Worm (Caenorhabditis elegans) whole organism, L1 larva: ENCODE measurements around the gene C50E3.12.
A peak's percentile ranks its signal among the peaks of the same experiment; 100 is the strongest.

ENCODE experiments used
- C34B4.2 ChIP-seq: sonication (generic microtip); optimal IDR thresholded peaks from 2 replicates; lab custom pipeline; 2017; ENCODE audit warnings: mild to moderate bottlenecking, missing genetic modification characterization, missing compliant biosample characterization
- F16B12.6 ChIP-seq: fragments of 150-350 bp; optimal IDR thresholded peaks from 2 replicates; lab custom pipeline; 2014; ENCODE audit warnings: missing biosample characterization, missing genetic modification characterization
- aha-1 ChIP-seq: fragments of 150-350 bp; optimal IDR thresholded peaks from 2 replicates; lab custom pipeline; 2014; ENCODE audit warnings: missing biosample characterization, missing genetic modification characterization
- ama-1 ChIP-seq: fragments of 150-350 bp; optimal IDR thresholded peaks from 2 replicates; lab custom pipeline; 2014
- blmp-1 ChIP-seq: fragments of 150-350 bp; optimal IDR thresholded peaks from 2 replicates; lab custom pipeline; 2014; ENCODE audit warnings: missing biosample characterization, missing genetic modification characterization
- ceh-63 ChIP-seq: fragments of 200-800 bp; sonication (Bioruptor generic); optimal IDR thresholded peaks from 2 replicates; lab custom pipeline; 2018; ENCODE audit warnings: mild to moderate bottlenecking, missing genetic modification characterization, missing compliant biosample characterization
- ceh-8 ChIP-seq: fragments of 200-800 bp; sonication (Bioruptor generic); optimal IDR thresholded peaks from 2 replicates; lab custom pipeline; 2018; ENCODE audit warnings: mild to moderate bottlenecking, missing genetic modification characterization, moderate library complexity, missing compliant biosample characterization
- ceh-82 ChIP-seq, 3 experiments: fragments of 150-350 bp in 1 of 3; sonication (generic microtip) in 2 of 3; optimal IDR thresholded peaks; 2 replicates each; lab custom pipeline; 2014 to 2017; ENCODE audit warnings: missing biosample characterization in 3 of 3, missing genetic modification characterization in 3 of 3
- ceh-88 ChIP-seq: fragments of 200-800 bp; sonication (Bioruptor generic); IDR thresholded peaks from 2 replicates; pipeline ENCODE4 v1.3.6; 2022; ENCODE audit warnings: missing genetic modification characterization, missing compliant biosample characterization
- ces-1 ChIP-seq: fragments of 150-350 bp; optimal IDR thresholded peaks from 2 replicates; lab custom pipeline; 2014; ENCODE audit warnings: missing biosample characterization, missing genetic modification reagents, missing genetic modification characterization
- dpl-1 ChIP-seq, 3 experiments: fragments of 150-350 bp in 2 of 3; sonication (generic microtip) in 1 of 3; optimal IDR thresholded peaks; 2 replicates each; lab custom pipeline; 2014 to 2017; ENCODE audit warnings: missing biosample characterization in 3 of 3, missing genetic modification characterization in 3 of 3, missing genetic modification reagents in 3 of 3
- dsc-1 ChIP-seq: sonication (generic microtip); optimal IDR thresholded peaks from 2 replicates; lab custom pipeline; 2016; ENCODE audit warnings: mild to moderate bottlenecking, missing genetic modification characterization, missing compliant biosample characterization
- efl-3 ChIP-seq: fragments of 200-800 bp; sonication (Bioruptor generic); optimal IDR thresholded peaks from 2 replicates; lab custom pipeline; 2018; ENCODE audit warnings: mild to moderate bottlenecking, missing genetic modification characterization, missing compliant biosample characterization
- egl-27 ChIP-seq, 2 experiments: fragments of 150-350 bp in 1 of 2; sonication (generic microtip); optimal IDR thresholded peaks; 3 replicates each; lab custom pipeline; 2017 to 2018; ENCODE audit warnings: missing biosample characterization in 2 of 2, missing genetic modification characterization in 2 of 2, missing genetic modification reagents in 2 of 2
- elt-3 ChIP-seq, 6 experiments: fragments of 150-350 bp in 1 of 6; sonication (generic microtip); optimal IDR thresholded peaks; 2 replicates each; lab custom pipeline; 2017 to 2018; ENCODE audit warnings: missing biosample characterization in 6 of 6, missing genetic modification characterization in 6 of 6, inconsistent platforms in 1 of 6
- fkh-4 ChIP-seq: sonication (generic microtip); optimal IDR thresholded peaks from 2 replicates; lab custom pipeline; 2016; ENCODE audit warnings: missing compliant biosample characterization, missing genetic modification characterization, borderline replicate concordance
- fkh-8 ChIP-seq: sonication (generic microtip); optimal IDR thresholded peaks from 2 replicates; lab custom pipeline; 2016; ENCODE audit warnings: mild to moderate bottlenecking, missing genetic modification characterization, missing compliant biosample characterization
- fos-1 ChIP-seq: fragments of 150-350 bp; optimal IDR thresholded peaks from 2 replicates; lab custom pipeline; 2014; ENCODE audit warnings: missing biosample characterization, missing genetic modification characterization
- hlh-17 ChIP-seq: fragments of 200-800 bp; sonication (Bioruptor generic); optimal IDR thresholded peaks from 2 replicates; lab custom pipeline; 2018; ENCODE audit warnings: missing genetic modification characterization, mild to moderate bottlenecking, missing compliant biosample characterization, moderate library complexity, borderline replicate concordance
- isw-1 ChIP-seq: fragments of 200-800 bp; sonication (Bioruptor generic); IDR thresholded peaks from 2 replicates; pipeline ENCODE4 v1.3.6; 2022; ENCODE audit warnings: missing genetic modification characterization, missing compliant biosample characterization
- jun-1 ChIP-seq: fragments of 150-350 bp; optimal IDR thresholded peaks from 2 replicates; lab custom pipeline; 2014; ENCODE audit warnings: missing biosample characterization, missing genetic modification reagents, missing genetic modification characterization
- lin-13 ChIP-seq: fragments of 150-350 bp; optimal IDR thresholded peaks from 2 replicates; lab custom pipeline; 2014; ENCODE audit warnings: missing biosample characterization, missing genetic modification reagents, missing genetic modification characterization
- lin-14 ChIP-seq: fragments of 200-800 bp; sonication (Bioruptor generic); optimal IDR thresholded peaks from 2 replicates; lab custom pipeline; 2018; ENCODE audit warnings: mild to moderate bottlenecking, missing genetic modification characterization, moderate library complexity, missing compliant biosample characterization
- lin-39 ChIP-seq: fragments of 150-350 bp; optimal IDR thresholded peaks from 2 replicates; lab custom pipeline; 2014; ENCODE audit warnings: missing biosample characterization, missing genetic modification reagents, missing genetic modification characterization
- lsy-2 ChIP-seq, 2 experiments: fragments of 150-350 bp; optimal IDR thresholded peaks; 2 replicates each; lab custom pipeline; 2014; ENCODE audit warnings: missing biosample characterization in 2 of 2, missing genetic modification characterization in 2 of 2
- mdl-1 ChIP-seq, 2 experiments: fragments of 150-350 bp; optimal IDR thresholded peaks; 2 replicates each; lab custom pipeline; 2014 to 2017; ENCODE audit warnings: missing biosample characterization in 2 of 2, missing genetic modification characterization in 2 of 2, inconsistent platforms in 1 of 2
- mef-2 ChIP-seq: fragments of 150-350 bp; optimal IDR thresholded peaks from 2 replicates; lab custom pipeline; 2014; ENCODE audit warnings: missing biosample characterization, missing genetic modification characterization
- nhr-11 ChIP-seq: fragments of 150-350 bp; optimal IDR thresholded peaks from 2 replicates; lab custom pipeline; 2014; ENCODE audit warnings: missing biosample characterization, missing genetic modification characterization
- nhr-12 ChIP-seq: sonication (generic microtip); optimal IDR thresholded peaks from 2 replicates; lab custom pipeline; 2017; ENCODE audit warnings: missing biosample characterization, missing genetic modification characterization
- nhr-20 ChIP-seq: sonication (generic microtip); optimal IDR thresholded peaks from 2 replicates; lab custom pipeline; 2016; ENCODE audit warnings: mild to moderate bottlenecking, missing genetic modification characterization, missing compliant biosample characterization
- nhr-237 ChIP-seq: fragments of 150-350 bp; optimal IDR thresholded peaks from 2 replicates; lab custom pipeline; 2014; ENCODE audit warnings: missing biosample characterization, missing genetic modification characterization
- nhr-47 ChIP-seq: sonication (generic microtip); optimal IDR thresholded peaks from 2 replicates; lab custom pipeline; 2016; ENCODE audit warnings: mild to moderate bottlenecking, missing genetic modification characterization, moderate library complexity, missing compliant biosample characterization
- nhr-77 ChIP-seq: fragments of 150-350 bp; optimal IDR thresholded peaks from 2 replicates; lab custom pipeline; 2014; ENCODE audit warnings: missing biosample characterization, missing genetic modification characterization
- nhr-84 ChIP-seq: sonication (generic microtip); optimal IDR thresholded peaks from 2 replicates; lab custom pipeline; 2017; ENCODE audit warnings: missing biosample characterization, missing genetic modification characterization
- nhr-85 ChIP-seq: sonication (generic microtip); peaks from one replicate; lab custom pipeline; 2016; ENCODE audit warnings: missing genetic modification characterization, inconsistent platforms, missing compliant biosample characterization
- nhr-90 ChIP-seq: sonication (generic microtip); optimal IDR thresholded peaks from 2 replicates; lab custom pipeline; 2016; ENCODE audit warnings: mild to moderate bottlenecking, missing genetic modification characterization, missing compliant biosample characterization; ENCODE audit not compliant: poor library complexity
- pqm-1 ChIP-seq: sonication (generic microtip); optimal IDR thresholded peaks from 3 replicates; lab custom pipeline; 2017; ENCODE audit warnings: missing biosample characterization, missing genetic modification characterization
- rnt-1 ChIP-seq: sonication (generic microtip); optimal IDR thresholded peaks from 2 replicates; lab custom pipeline; 2016; ENCODE audit warnings: mild to moderate bottlenecking, missing genetic modification characterization, moderate library complexity, missing compliant biosample characterization
- skn-1 ChIP-seq: fragments of 150-350 bp; optimal IDR thresholded peaks from 2 replicates; lab custom pipeline; 2014; ENCODE audit warnings: missing biosample characterization, missing genetic modification characterization
- snpc-4 ChIP-seq: fragments of 150-350 bp; optimal IDR thresholded peaks from 2 replicates; lab custom pipeline; 2014; ENCODE audit warnings: missing biosample characterization, missing genetic modification characterization
- sox-4 ChIP-seq: sonication (generic microtip); optimal IDR thresholded peaks from 2 replicates; lab custom pipeline; 2016; ENCODE audit warnings: missing genetic modification characterization, missing compliant biosample characterization
- sptf-1 ChIP-seq: fragments of 150-350 bp; optimal IDR thresholded peaks from 2 replicates; lab custom pipeline; 2014; ENCODE audit warnings: missing biosample characterization, missing genetic modification characterization
- tbx-2 ChIP-seq: sonication (generic microtip); optimal IDR thresholded peaks from 2 replicates; lab custom pipeline; 2016; ENCODE audit warnings: missing genetic modification characterization, missing compliant biosample characterization
- unc-62 ChIP-seq: fragments of 150-350 bp; optimal IDR thresholded peaks from 2 replicates; lab custom pipeline; 2014; ENCODE audit warnings: missing biosample characterization, missing genetic modification reagents, missing genetic modification characterization
- unc-86 ChIP-seq: sonication (generic microtip); optimal IDR thresholded peaks from 2 replicates; lab custom pipeline; 2016; ENCODE audit warnings: missing genetic modification characterization, missing compliant biosample characterization
- unc-98 ChIP-seq: fragments of 200-800 bp; sonication (Bioruptor generic); IDR thresholded peaks from 2 replicates; pipeline ENCODE4 v1.3.6; 2022; ENCODE audit warnings: missing genetic modification characterization, missing compliant biosample characterization
- xbp-1 ChIP-seq: sonication (generic microtip); optimal IDR thresholded peaks from 2 replicates; lab custom pipeline; 2016; ENCODE audit warnings: missing genetic modification characterization, missing compliant biosample characterization
- zag-1 ChIP-seq: fragments of 150-350 bp; optimal IDR thresholded peaks from 2 replicates; lab custom pipeline; 2014; ENCODE audit warnings: missing biosample characterization, missing genetic modification characterization
- ztf-11 ChIP-seq, 2 experiments: sonication (generic microtip); optimal IDR thresholded peaks; 2 replicates each; lab custom pipeline; 2016 to 2017; ENCODE audit warnings: missing genetic modification characterization in 2 of 2, missing biosample characterization in 1 of 2, missing compliant biosample characterization in 1 of 2
- ztf-4 ChIP-seq: fragments of 150-350 bp; optimal IDR thresholded peaks from 2 replicates; lab custom pipeline; 2014; ENCODE audit warnings: missing biosample characterization, missing genetic modification characterization

C50E3.12 gene

DNA sequence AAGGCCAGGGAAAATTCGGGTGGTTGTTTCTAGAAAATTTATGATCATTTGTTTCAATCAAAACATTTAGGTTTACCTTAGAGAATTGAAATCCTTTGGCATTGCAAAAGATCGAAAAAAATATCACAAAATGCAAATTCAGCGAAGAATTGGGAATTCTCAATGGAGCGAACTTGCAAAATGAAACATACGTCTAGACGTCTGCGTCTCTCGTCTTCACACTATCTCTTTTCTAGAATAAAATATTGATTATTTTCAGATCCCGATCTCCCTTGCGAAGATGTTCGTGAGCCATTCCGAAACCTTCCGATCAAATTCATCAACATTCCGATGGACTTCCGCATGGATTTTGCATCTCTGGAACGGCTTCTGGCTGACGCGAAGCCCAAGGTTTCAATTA is 41.5 kb downstream of the C50E3.12 start, which contains the start of gene ets-6 (continued):
- TF ChIP-seq lsy-2 (tag; optimal IDR thresholded peaks at IDR 0.05; lab: Kevin White, UChicago) (peak; percentile 66 to 77), mef-2 (tag; lab: Kevin White, UChicago) (no peak), F16B12.6 (tag; lab: Kevin White, UChicago) (no peak), C34B4.2 (no peak), lin-13 (GFP tag; lab: Kevin White, UChicago) (no peak), rnt-1 (tag; lab: Kevin White, UChicago) (peak; percentile 54), nhr-20 (tag; lab: Kevin White, UChicago) (peak; percentile 65), dsc-1 (peak; percentile 44), lin-39 (tag; lab: Kevin White, UChicago) (peak; percentile 25), dpl-1 (GFP tag; optimal IDR thresholded peaks at IDR 0.05; lab: Kevin White, UChicago) (peak; percentile 39 to 65 (median 58)), pqm-1 (tag; lab: Kevin White, UChicago) (no peak), nhr-237 (tag; lab: Kevin White, UChicago) (no peak), snpc-4 (tag; lab: Kevin White, UChicago) (peak; percentile 21), ceh-82 (tag; optimal IDR thresholded peaks at IDR 0.05; lab: Kevin White, UChicago) (peak in 2 of 3 experiments; percentile 26 to 27), nhr-90 (tag; lab: Kevin White, UChicago) (peak; percentile 46), mdl-1 (tag; optimal IDR thresholded peaks at IDR 0.05; lab: Kevin White, UChicago) (no peak), unc-86 (tag; lab: Kevin White, UChicago) (peak; percentile 43), nhr-84 (tag; lab: Kevin White, UChicago) (no peak), skn-1 (peak; percentile 25), ces-1 (GFP tag; lab: Kevin White, UChicago) (no peak), elt-3 (tag; optimal IDR thresholded peaks at IDR 0.05; lab: Kevin White, UChicago) (peak in 2 of 6 experiments; percentile 12 to 34), lin-14 (GFP tag; lab: Kevin White, UChicago) (no peak)
- TF ChIP-seq, all 84 proteins: peak for 29

DNA sequence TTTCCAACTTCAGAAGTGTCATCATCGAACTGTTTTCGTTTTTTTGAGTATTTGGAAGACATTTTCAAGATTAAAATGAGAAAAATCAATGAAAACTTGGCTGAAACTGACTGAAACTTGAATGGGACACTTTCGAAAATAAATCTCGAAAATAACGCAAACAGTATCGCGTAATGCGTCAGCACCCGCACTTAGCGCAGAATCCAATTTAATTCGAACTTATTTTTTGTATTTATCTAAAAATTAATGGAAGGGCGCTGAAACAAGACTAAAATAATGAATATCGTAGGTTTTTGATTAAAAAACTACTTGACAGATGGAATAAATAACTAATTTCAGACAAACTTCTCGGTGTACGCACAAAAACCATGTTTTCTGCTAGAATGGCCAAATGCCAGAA is 46.3 kb downstream of the C50E3.12 start, which contains the start of the genes snu-66 and ints-9:
snu-66 (minus strand) TSS at position 108 of the 400 bp plus-strand sequence.
ints-9 (plus strand) TSS at position 240 of the 400 bp plus-strand sequence.
- TF ChIP-seq efl-3 (GFP tag; lab: Kevin White, UChicago): no peak
- TF ChIP-seq nhr-85 (tag; lab: Kevin White, UChicago): peak; percentile 81
- TF ChIP-seq unc-98 (GFP tag; lab: Robert Waterston, UW): no peak
- no peak for TF ChIP-seq ceh-63 (GFP tag; lab: Kevin White, UChicago)
- peak; percentile 72 for TF ChIP-seq xbp-1 (tag; lab: Kevin White, UChicago)
- peak; percentile 41 for TF ChIP-seq snpc-4 (tag; lab: Kevin White, UChicago)
- TF ChIP-seq zag-1: no peak
- no peak for TF ChIP-seq hlh-17
- TF ChIP-seq sox-4: no peak
- TF ChIP-seq unc-62 (GFP tag; lab: Kevin White, UChicago): no peak
- TF ChIP-seq tbx-2 (tag; lab: Kevin White, UChicago): peak; percentile 72
- peak; percentile 27 for TF ChIP-seq ceh-8
- no peak for TF ChIP-seq nhr-11 (tag; lab: Kevin White, UChicago)
- TF ChIP-seq nhr-90 (tag; lab: Kevin White, UChicago): peak; percentile 76
- TF ChIP-seq ces-1 (GFP tag; lab: Kevin White, UChicago): no peak
- TF ChIP-seq blmp-1 (tag; lab: Kevin White, UChicago): peak; percentile 66
- peak in 1 of 2 experiments; percentile 33 for TF ChIP-seq ztf-11 (tag; optimal IDR thresholded peaks at IDR 0.05; lab: Kevin White, UChicago)
- TF ChIP-seq isw-1: peak; percentile 53
- TF ChIP-seq fkh-4 (tag; lab: Kevin White, UChicago): no peak
- TF ChIP-seq nhr-12 (tag; lab: Kevin White, UChicago): no peak
- TF ChIP-seq nhr-77 (tag; lab: Kevin White, UChicago): peak; percentile 10
- peak; percentile 79 to 80 for TF ChIP-seq lsy-2 (tag; optimal IDR thresholded peaks at IDR 0.05; lab: Kevin White, UChicago)
- TF ChIP-seq ama-1 (lab: Kevin White, UChicago): peak; percentile 29
- peak; percentile 81 for TF ChIP-seq nhr-47 (tag; lab: Kevin White, UChicago)
- TF ChIP-seq ztf-4: no peak
- no peak for TF ChIP-seq sptf-1 (tag; lab: Kevin White, UChicago)
- peak in 2 of 6 experiments; percentile 23 to 35 for TF ChIP-seq elt-3 (tag; optimal IDR thresholded peaks at IDR 0.05; lab: Kevin White, UChicago)
- TF ChIP-seq mef-2 (tag; lab: Kevin White, UChicago): no peak
- TF ChIP-seq jun-1 (tag; lab: Kevin White, UChicago): peak; percentile 30
- no peak for TF ChIP-seq nhr-84 (tag; lab: Kevin White, UChicago)
- no peak for TF ChIP-seq C34B4.2
- no peak for TF ChIP-seq nhr-237 (tag; lab: Kevin White, UChicago)
- TF ChIP-seq lin-39 (tag; lab: Kevin White, UChicago): peak; percentile 48
- no peak for TF ChIP-seq aha-1 (tag; lab: Kevin White, UChicago)
- no peak for TF ChIP-seq egl-27 (tag; optimal IDR thresholded peaks at IDR 0.05; lab: Kevin White, UChicago)
- TF ChIP-seq dsc-1: peak; percentile 68
- peak; percentile 33 for TF ChIP-seq fkh-8 (tag; lab: Kevin White, UChicago)
- peak; percentile 66 for TF ChIP-seq lin-14 (GFP tag; lab: Kevin White, UChicago)
- no peak for TF ChIP-seq ceh-88 (GFP tag; lab: Robert Waterston, UW)
- TF ChIP-seq fos-1 (tag; lab: Kevin White, UChicago): peak; percentile 34
